Worm (Caenorhabditis elegans): Measurements from ENCODE around the gene clp-7.

The clp-7 gene

ce11 chrIV:1445920-1446319, at the start of gene clp-7:
TSS of gene clp-7 (minus strand) at chrIV:1445966.
- TF ChIP-seq flt-1 (GFP tag; IDR thresholded peaks at IDR 0.05) (no peak), ztf-29 (GFP tag; IDR thresholded peaks at IDR 0.05) (no peak), ref-1 (GFP tag; conservative IDR thresholded peaks at IDR 0.05) (no peak), tab-1 (GFP tag; IDR thresholded peaks at IDR 0.05) (no peak), T22C8.4 (GFP tag; IDR thresholded peaks at IDR 0.05) (no peak), med-1 (GFP tag; optimal IDR thresholded peaks at IDR 0.05; ENCODE audit: insufficient read depth) (no peak), cog-1 (tag; optimal IDR thresholded peaks at IDR 0.05) (no peak), klf-2 (GFP tag; conservative IDR thresholded peaks at IDR 0.05) (no peak), ztf-23 (GFP tag; IDR thresholded peaks at IDR 0.05) (no peak)

DNA sequence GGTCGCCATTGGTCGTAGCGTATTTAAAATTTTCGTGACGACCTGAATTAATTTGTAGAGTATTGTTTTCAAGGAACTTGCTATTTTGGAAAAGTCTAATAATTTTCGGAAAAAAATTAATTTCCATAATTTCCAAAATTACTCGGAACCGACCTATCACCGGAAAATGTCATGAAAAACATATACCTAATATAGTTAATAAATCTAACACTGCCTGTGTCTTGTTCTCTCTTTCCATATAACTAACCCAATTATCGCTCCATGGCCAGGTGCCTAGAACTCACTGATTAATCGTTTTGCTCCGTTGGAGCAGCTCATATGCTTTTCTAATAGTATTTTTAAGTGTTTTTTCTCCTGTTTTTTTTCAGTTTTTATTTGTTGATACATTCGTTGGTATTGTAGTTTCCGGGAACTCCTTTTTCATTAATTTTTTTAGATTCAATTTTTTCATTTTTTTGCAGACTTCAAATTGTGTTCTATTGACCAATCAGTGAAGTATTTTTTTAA, 39.3 kb upstream of the clp-7 start, which contains the start of gene Y77E11A.16:
Gene Y77E11A.16 (plus strand): TSS at position 457 of the 507 bp plus-strand sequence.
- TF ChIP-seq ztf-29 (GFP tag; IDR thresholded peaks at IDR 0.05) (no peak), flt-1 (GFP tag; IDR thresholded peaks at IDR 0.05) (no peak), T22C8.4 (GFP tag; IDR thresholded peaks at IDR 0.05) (no peak)

DNA sequence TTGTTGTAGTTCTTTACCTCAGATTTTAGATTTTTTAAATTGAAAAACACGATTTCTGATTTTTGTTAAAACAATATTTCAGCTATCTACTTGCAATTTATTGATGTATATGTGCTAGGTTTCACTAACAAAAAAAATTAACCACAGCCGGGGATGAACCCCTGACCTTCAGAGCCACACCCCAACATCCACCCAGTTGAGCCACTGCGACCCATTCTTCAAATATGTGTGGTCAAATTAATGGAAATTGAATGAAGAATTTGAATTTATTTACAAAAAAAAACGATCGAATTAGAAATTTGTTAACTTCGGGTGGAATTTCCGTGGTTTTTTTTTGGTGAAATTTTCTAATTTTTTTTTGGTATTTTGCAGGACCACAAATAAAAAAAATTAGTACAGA, 32.9 kb upstream of the clp-7 start:
- TF ChIP-seq tab-1 (GFP tag; IDR thresholded peaks at IDR 0.05) (no peak), klf-2 (GFP tag; conservative IDR thresholded peaks at IDR 0.05) (no peak)

- no peak for TF ChIP-seq cog-1 (tag; optimal IDR thresholded peaks at IDR 0.05)
- TF ChIP-seq med-1 (GFP tag; optimal IDR thresholded peaks at IDR 0.05; ENCODE audit: insufficient read depth): no peak
- TF ChIP-seq klf-2 (GFP tag; conservative IDR thresholded peaks at IDR 0.05): no peak
- no peak for TF ChIP-seq ztf-23 (GFP tag; IDR thresholded peaks at IDR 0.05)
- no peak for TF ChIP-seq ref-1 (GFP tag; conservative IDR thresholded peaks at IDR 0.05)
- TF ChIP-seq flt-1 (GFP tag; IDR thresholded peaks at IDR 0.05): no peak
- no peak for TF ChIP-seq ztf-29 (GFP tag; IDR thresholded peaks at IDR 0.05)
- no peak for TF ChIP-seq T22C8.4 (GFP tag; IDR thresholded peaks at IDR 0.05)
Observed at ce11 chrIV:1475009-1475408, 29.2 kb upstream of the clp-7 start, which contains the start of gene Y77E11A.12. TSS of gene Y77E11A.12 (minus strand) at chrIV:1475109.

- TF ChIP-seq flt-1 (GFP tag; IDR thresholded peaks at IDR 0.05) (no peak), tab-1 (GFP tag; IDR thresholded peaks at IDR 0.05) (no peak), ztf-29 (GFP tag; IDR thresholded peaks at IDR 0.05) (no peak)
Observed at ce11 chrIV:1472145-1472544, 26.4 kb upstream of the clp-7 start.

DNA sequence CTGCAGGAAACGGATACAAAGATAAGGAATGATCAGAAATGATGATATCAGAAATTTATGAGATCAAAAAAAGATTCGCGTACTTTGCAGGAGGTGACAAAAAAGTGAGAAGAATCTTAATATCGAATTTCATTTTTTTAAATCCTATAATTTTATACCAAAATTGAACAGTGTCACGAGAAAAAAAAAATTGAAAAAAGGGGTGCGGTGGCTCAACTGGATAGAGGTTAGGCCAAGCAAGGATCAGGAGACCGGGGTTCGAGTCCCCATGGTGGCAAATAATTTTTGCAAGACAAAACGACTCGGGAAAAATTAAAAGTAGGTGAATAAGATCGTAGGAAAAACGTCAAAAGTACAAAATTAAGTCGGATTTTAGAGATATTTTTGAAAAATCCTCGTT, 24.6 kb upstream of the clp-7 start:
- TF ChIP-seq cog-1 (tag; optimal IDR thresholded peaks at IDR 0.05): no peak
- no peak for TF ChIP-seq ztf-23 (GFP tag; IDR thresholded peaks at IDR 0.05)
- TF ChIP-seq klf-2 (GFP tag; conservative IDR thresholded peaks at IDR 0.05): no peak
- TF ChIP-seq flt-1 (GFP tag; IDR thresholded peaks at IDR 0.05): no peak
- no peak for TF ChIP-seq med-1 (GFP tag; optimal IDR thresholded peaks at IDR 0.05; ENCODE audit: insufficient read depth)
- no peak for TF ChIP-seq ztf-29 (GFP tag; IDR thresholded peaks at IDR 0.05)
- no peak for TF ChIP-seq tab-1 (GFP tag; IDR thresholded peaks at IDR 0.05)
- TF ChIP-seq ref-1 (GFP tag; conservative IDR thresholded peaks at IDR 0.05): no peak
- TF ChIP-seq T22C8.4 (GFP tag; IDR thresholded peaks at IDR 0.05): no peak

- TF ChIP-seq T22C8.4 (GFP tag; IDR thresholded peaks at IDR 0.05): no peak
Observed at ce11 chrIV:1469093-1469492, 23.3 kb upstream of the clp-7 start.

DNA sequence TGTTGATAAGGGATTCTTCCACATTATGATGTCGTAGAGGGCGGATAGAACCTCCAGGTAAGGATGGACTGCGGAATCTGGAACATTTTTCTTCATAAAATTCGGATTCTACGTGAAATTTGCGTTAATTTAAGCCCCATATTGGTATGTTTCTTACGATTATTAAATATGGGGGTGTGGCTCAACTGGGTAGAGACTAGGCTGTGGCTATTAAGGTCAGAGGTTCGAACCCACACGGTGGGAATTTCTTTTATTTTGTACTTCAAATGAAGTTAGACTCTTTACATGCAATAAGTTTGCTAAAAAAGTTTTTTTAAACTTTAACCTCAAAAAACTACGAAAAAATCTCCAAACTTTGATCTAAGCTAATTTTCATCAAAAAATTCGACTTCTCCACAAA, 19.7 kb upstream of the clp-7 start:
- TF ChIP-seq tab-1 (GFP tag; IDR thresholded peaks at IDR 0.05) (no peak), T22C8.4 (GFP tag; IDR thresholded peaks at IDR 0.05) (no peak), med-1 (GFP tag; optimal IDR thresholded peaks at IDR 0.05; ENCODE audit: insufficient read depth) (no peak), ref-1 (GFP tag; conservative IDR thresholded peaks at IDR 0.05) (no peak), flt-1 (GFP tag; IDR thresholded peaks at IDR 0.05) (no peak), ztf-29 (GFP tag; IDR thresholded peaks at IDR 0.05) (no peak), cog-1 (tag; optimal IDR thresholded peaks at IDR 0.05) (no peak), ztf-23 (GFP tag; IDR thresholded peaks at IDR 0.05) (no peak), klf-2 (GFP tag; conservative IDR thresholded peaks at IDR 0.05) (no peak)

ce11 chrIV:1461463-1461862, 15.7 kb upstream of the clp-7 start:
- TF ChIP-seq med-1 (GFP tag; optimal IDR thresholded peaks at IDR 0.05; ENCODE audit: insufficient read depth) (no peak), ref-1 (GFP tag; conservative IDR thresholded peaks at IDR 0.05) (no peak), klf-2 (GFP tag; conservative IDR thresholded peaks at IDR 0.05) (no peak), ztf-23 (GFP tag; IDR thresholded peaks at IDR 0.05) (no peak), flt-1 (GFP tag; IDR thresholded peaks at IDR 0.05) (no peak), T22C8.4 (GFP tag; IDR thresholded peaks at IDR 0.05) (no peak), ztf-29 (GFP tag; IDR thresholded peaks at IDR 0.05) (no peak), cog-1 (tag; optimal IDR thresholded peaks at IDR 0.05) (no peak), tab-1 (GFP tag; IDR thresholded peaks at IDR 0.05) (no peak)

- TF ChIP-seq T22C8.4 (GFP tag; IDR thresholded peaks at IDR 0.05): no peak
- TF ChIP-seq ztf-29 (GFP tag; IDR thresholded peaks at IDR 0.05): no peak
- no peak for TF ChIP-seq ref-1 (GFP tag; conservative IDR thresholded peaks at IDR 0.05)
- no peak for TF ChIP-seq ztf-23 (GFP tag; IDR thresholded peaks at IDR 0.05)
- TF ChIP-seq klf-2 (GFP tag; conservative IDR thresholded peaks at IDR 0.05): no peak
- no peak for TF ChIP-seq cog-1 (tag; optimal IDR thresholded peaks at IDR 0.05)
- no peak for TF ChIP-seq med-1 (GFP tag; optimal IDR thresholded peaks at IDR 0.05; ENCODE audit: insufficient read depth)
- TF ChIP-seq flt-1 (GFP tag; IDR thresholded peaks at IDR 0.05): no peak
- no peak for TF ChIP-seq tab-1 (GFP tag; IDR thresholded peaks at IDR 0.05)
Observed at ce11 chrIV:1460686-1461085, 14.9 kb upstream of the clp-7 start, which contains the start of gene col-106. TSS of gene col-106 (minus strand) at chrIV:1460786.

Measured in whole organism, midembryonic.